Fruit fly (Drosophila melanogaster) whole organism, embryonic: Measurements from ENCODE around the gene CG42538.

Source experiments
- Blimp-1 ChIP-seq: fragments of 200-800 bp; sonication (Bioruptor generic); optimal IDR thresholded peaks from 3 replicates; lab custom pipeline; 2018; ENCODE audit warnings: missing biosample characterization, missing genetic modification characterization, mild to moderate bottlenecking, moderate library complexity, missing genetic modification reagents
- CG11504 ChIP-seq: fragments of 200-800 bp; sonication (Bioruptor generic); optimal IDR thresholded peaks from 3 replicates; lab custom pipeline; 2019; ENCODE audit warnings: missing biosample characterization, mild to moderate bottlenecking, missing genetic modification characterization, moderate library complexity
- CG13894 ChIP-seq: fragments of 200-800 bp; sonication (Bioruptor generic); optimal IDR thresholded peaks from 3 replicates; lab custom pipeline; 2018; ENCODE audit warnings: missing biosample characterization, mild to moderate bottlenecking, missing genetic modification characterization, moderate library complexity
- CG14710 ChIP-seq: fragments of 200-800 bp; sonication (Bioruptor generic); optimal IDR thresholded peaks from 3 replicates; lab custom pipeline; 2019; ENCODE audit warnings: missing biosample characterization, mild to moderate bottlenecking, missing genetic modification characterization, moderate library complexity
- CG15479 ChIP-seq: fragments of 200-800 bp; sonication (Bioruptor generic); optimal IDR thresholded peaks from 3 replicates; lab custom pipeline; 2019; ENCODE audit warnings: missing biosample characterization, mild to moderate bottlenecking, missing genetic modification characterization, moderate library complexity
- CG15514 ChIP-seq: fragments of 200-800 bp; sonication (Bioruptor generic); optimal IDR thresholded peaks from 3 replicates; lab custom pipeline; 2017; ENCODE audit warnings: missing biosample characterization, missing genetic modification characterization, mild to moderate bottlenecking, moderate library complexity, missing genetic modification reagents
- CG1647 ChIP-seq: fragments of 200-800 bp; sonication (Bioruptor generic); optimal IDR thresholded peaks from 3 replicates; lab custom pipeline; 2016; ENCODE audit warnings: missing biosample characterization, missing genetic modification characterization
- CG17802 ChIP-seq: fragments of 200-800 bp; sonication (Bioruptor generic); optimal IDR thresholded peaks from 2 replicates; lab custom pipeline; 2018; ENCODE audit warnings: missing biosample characterization, mild to moderate bottlenecking, missing genetic modification characterization, moderate library complexity
- CG31441 ChIP-seq: fragments of 200-800 bp; sonication (Bioruptor generic); IDR thresholded peaks from 2 replicates; pipeline ENCODE4 v1.3.6; 2022; ENCODE audit warnings: missing biosample characterization, missing genetic modification characterization
- CG3163 ChIP-seq: fragments of 200-800 bp; sonication (Bioruptor generic); optimal IDR thresholded peaks from 3 replicates; lab custom pipeline; 2016; ENCODE audit warnings: missing biosample characterization, missing genetic modification characterization
- CG6683 ChIP-seq: fragments of 200-800 bp; sonication (Bioruptor generic); optimal IDR thresholded peaks from 2 replicates; lab custom pipeline; 2017; ENCODE audit warnings: missing biosample characterization, mild to moderate bottlenecking, missing genetic modification characterization, missing genetic modification reagents
- CG8359 ChIP-seq: fragments of 200-800 bp; sonication (Bioruptor generic); optimal IDR thresholded peaks from 2 replicates; lab custom pipeline; 2017; ENCODE audit warnings: missing biosample characterization, mild to moderate bottlenecking, missing genetic modification characterization, borderline replicate concordance
- CG8924 ChIP-seq: fragments of 200-800 bp; optimal IDR thresholded peaks from 3 replicates; lab custom pipeline; 2019; ENCODE audit warnings: missing biosample characterization, mild to moderate bottlenecking, missing genetic modification characterization, moderate library complexity
- CG9817 ChIP-seq: fragments of 200-800 bp; sonication (Bioruptor generic); optimal IDR thresholded peaks from 2 replicates; lab custom pipeline; 2018; ENCODE audit warnings: missing biosample characterization, mild to moderate bottlenecking, missing genetic modification characterization, moderate library complexity
- D ChIP-seq, 2 experiments: fragments of 200-800 bp in 1 of 2; fragments of >200 bp in 1 of 2; sonication (Bioruptor generic) in 1 of 2; optimal IDR thresholded peaks; 2 replicates in 1 of 2; 3 replicates in 1 of 2; lab custom pipeline; 2017; ENCODE audit warnings: mild to moderate bottlenecking in 1 of 2, missing biosample characterization in 1 of 2, missing genetic modification characterization in 1 of 2, missing genetic modification reagents in 1 of 2
- Doc3 ChIP-seq: fragments of 200-800 bp; sonication (Bioruptor generic); IDR thresholded peaks from 3 replicates; pipeline ENCODE4 v1.3.6; 2022; ENCODE audit warnings: missing biosample characterization, missing genetic modification characterization; ENCODE audit not compliant: partially characterized antibody
- Ets65A ChIP-seq: fragments of 200-800 bp; sonication (Bioruptor generic); peaks from one replicate; lab custom pipeline; 2016; ENCODE audit warnings: missing biosample characterization, missing genetic modification characterization
- Hr3 ChIP-seq: fragments of 200-800 bp; sonication (Bioruptor generic); optimal IDR thresholded peaks from 3 replicates; lab custom pipeline; 2016; ENCODE audit warnings: missing biosample characterization, missing genetic modification characterization
- Jarid2 ChIP-seq: fragments of 200-800 bp; sonication (Bioruptor generic); optimal IDR thresholded peaks from 3 replicates; lab custom pipeline; 2017; ENCODE audit warnings: mild to moderate bottlenecking, missing biosample characterization, missing genetic modification reagents, missing genetic modification characterization
- NFAT ChIP-seq: fragments of 200-800 bp; sonication (Bioruptor generic); IDR thresholded peaks from 2 replicates; pipeline ENCODE4 v1.3.6; 2022; ENCODE audit warnings: missing biosample characterization, missing genetic modification characterization
- Pdp1 ChIP-seq, 2 experiments: fragments of 200-800 bp; sonication (Bioruptor generic); optimal IDR thresholded peaks; 3 replicates each; lab custom pipeline; 2016; ENCODE audit warnings: missing biosample characterization in 2 of 2, missing genetic modification characterization in 2 of 2, mild to moderate bottlenecking in 1 of 2, moderate library complexity in 1 of 2
- Ptx1 ChIP-seq: fragments of 200-800 bp; sonication (Bioruptor generic); IDR thresholded peaks from 2 replicates; pipeline ENCODE4 v1.3.6; 2022; ENCODE audit warnings: missing biosample characterization, missing genetic modification characterization
- Xrp1 ChIP-seq: fragments of 200-800 bp; sonication (Bioruptor generic); IDR thresholded peaks from 2 replicates; pipeline ENCODE4 v1.3.6; 2022; ENCODE audit warnings: missing biosample characterization, missing genetic modification characterization
- chinmo ChIP-seq: fragments of 200-800 bp; sonication (Bioruptor generic); IDR thresholded peaks from 4 replicates; pipeline ENCODE4 v1.3.6; 2022; ENCODE audit warnings: missing biosample characterization, missing genetic modification characterization; ENCODE audit not compliant: partially characterized antibody
- chm ChIP-seq: fragments of 200-800 bp; sonication (Bioruptor generic); IDR thresholded peaks from 2 replicates; pipeline ENCODE4 v1.3.6; 2022; ENCODE audit warnings: missing biosample characterization, missing genetic modification characterization
- eyg ChIP-seq: fragments of 200-800 bp; sonication (Bioruptor generic); optimal IDR thresholded peaks from 3 replicates; lab custom pipeline; 2016; ENCODE audit warnings: missing biosample characterization, missing genetic modification characterization
- gem ChIP-seq: fragments of 200-800 bp; sonication (Bioruptor generic); optimal IDR thresholded peaks from 2 replicates; lab custom pipeline; 2019; ENCODE audit warnings: missing biosample characterization, mild to moderate bottlenecking, missing genetic modification characterization, moderate library complexity
- gsb ChIP-seq: fragments of 200-800 bp; sonication (Bioruptor generic); IDR thresholded peaks from 2 replicates; pipeline ENCODE4 v1.3.6; 2022; ENCODE audit warnings: missing biosample characterization, missing genetic modification characterization
- her ChIP-seq: fragments of 200-800 bp; sonication (Bioruptor generic); optimal IDR thresholded peaks from 2 replicates; lab custom pipeline; 2016; ENCODE audit warnings: missing biosample characterization, missing genetic modification characterization
- hkb ChIP-seq, 2 experiments: fragments of 200-800 bp in 1 of 2; fragments of >200 bp in 1 of 2; sonication (Bioruptor generic) in 1 of 2; IDR thresholded peaks in 1 of 2; optimal IDR thresholded peaks in 1 of 2; 2 replicates each; pipeline versions ENCODE4 v1.3.6 to Lab custom; 2017 to 2022; ENCODE audit warnings: missing biosample characterization in 1 of 2, missing genetic modification characterization in 1 of 2
- mirr ChIP-seq: fragments of 200-800 bp; sonication (Bioruptor generic); optimal IDR thresholded peaks from 3 replicates; lab custom pipeline; 2018; ENCODE audit warnings: missing biosample characterization, mild to moderate bottlenecking, missing genetic modification characterization
- otp ChIP-seq: fragments of 200-800 bp; sonication (Bioruptor generic); IDR thresholded peaks from 3 replicates; pipeline ENCODE4, ENCODE4 v1.3.6; 2022; ENCODE audit warnings: missing biosample characterization, missing genetic modification characterization
- phol ChIP-seq: fragments of 200-800 bp; sonication (Bioruptor generic); optimal IDR thresholded peaks from 3 replicates; lab custom pipeline; 2018; ENCODE audit warnings: missing biosample characterization, mild to moderate bottlenecking, missing genetic modification characterization, moderate library complexity
- row ChIP-seq: fragments of 200-800 bp; sonication (Bioruptor generic); IDR thresholded peaks from 3 replicates; pipeline ENCODE4 v1.3.6; 2022; ENCODE audit warnings: missing biosample characterization, missing genetic modification characterization
- run ChIP-seq: fragments of 200-800 bp; sonication (Bioruptor generic); optimal IDR thresholded peaks from 3 replicates; lab custom pipeline; 2018; ENCODE audit warnings: missing biosample characterization, mild to moderate bottlenecking, missing genetic modification characterization
- stc ChIP-seq: fragments of 200-800 bp; sonication (Bioruptor generic); IDR thresholded peaks from 2 replicates; pipeline ENCODE4 v1.3.6; 2022; ENCODE audit warnings: missing biosample characterization, missing genetic modification characterization
- tll ChIP-seq, 2 experiments: fragments of 200-800 bp in 1 of 2; fragments of >200 bp in 1 of 2; sonication (Bioruptor generic) in 1 of 2; optimal IDR thresholded peaks; 2 replicates each; lab custom pipeline; 2017 to 2019; ENCODE audit warnings: missing biosample characterization in 2 of 2, missing genetic modification characterization in 2 of 2, mild to moderate bottlenecking in 1 of 2, moderate library complexity in 1 of 2
- unc-4 ChIP-seq: fragments of 200-800 bp; sonication (Bioruptor generic); IDR thresholded peaks from 2 replicates; pipeline ENCODE4 v1.3.6; 2022; ENCODE audit warnings: missing biosample characterization, missing genetic modification characterization; ENCODE audit not compliant: partially characterized antibody

CG42538 gene

DNA sequence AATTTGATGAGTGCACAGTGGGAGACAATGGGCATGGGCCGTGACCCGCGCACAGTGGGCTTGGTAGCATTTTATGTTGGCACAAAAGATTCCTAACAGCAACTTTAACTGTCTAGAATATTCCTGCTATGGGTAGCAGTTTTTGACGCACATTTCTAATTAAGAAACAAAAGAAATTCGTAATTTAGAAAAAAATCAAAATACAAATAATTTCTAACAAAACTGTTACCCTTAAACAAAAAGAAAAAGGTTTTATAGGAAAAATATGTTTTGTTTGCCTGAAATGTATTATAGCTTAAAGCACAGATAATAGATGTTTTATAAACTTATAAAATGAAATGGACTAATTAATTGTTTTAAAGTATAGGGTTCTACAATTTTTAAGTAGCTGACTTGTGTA lies 17.4 kb upstream of the CG42538 start (continued):
- TF ChIP-seq Blimp-1 = peak; percentile 46
- peak; percentile 26 for TF ChIP-seq phol (tag; lab: Kevin White, UChicago)
- TF ChIP-seq hkb (optimal IDR thresholded peaks at IDR 0.05; lab: Kevin White, UChicago) = no peak
- TF ChIP-seq hkb (GFP tag; IDR thresholded peaks at IDR 0.05; lab: Robert Waterston, UW) = no peak
- TF ChIP-seq CG6683 = no peak
- TF ChIP-seq CG8924 (tag; lab: Kevin White, UChicago) = no peak
- no peak for TF ChIP-seq chm (GFP tag; lab: Robert Waterston, UW)
- TF ChIP-seq Hr3 (GFP tag; lab: Kevin White, UChicago) = no peak
- no peak for TF ChIP-seq her (GFP tag; lab: Kevin White, UChicago)
- TF ChIP-seq Jarid2 (GFP tag; lab: Kevin White, UChicago) = no peak
- TF ChIP-seq Xrp1 (GFP tag; lab: Robert Waterston, UW) = peak; percentile 36
- no peak for TF ChIP-seq NFAT (GFP tag; lab: Robert Waterston, UW)
- no peak for TF ChIP-seq Ptx1 (GFP tag; lab: Robert Waterston, UW)
- TF ChIP-seq chinmo = no peak
- no peak for TF ChIP-seq run (tag; lab: Kevin White, UChicago)
- TF ChIP-seq eyg (GFP tag; lab: Kevin White, UChicago) = no peak
- TF ChIP-seq CG11504 (tag; lab: Kevin White, UChicago) = peak; percentile 17
- no peak for TF ChIP-seq CG9817 (tag; lab: Kevin White, UChicago)
- TF ChIP-seq CG14710 (tag; lab: Kevin White, UChicago) = peak; percentile 60
- no peak for TF ChIP-seq CG13894
- no peak for TF ChIP-seq Pdp1 (GFP tag; optimal IDR thresholded peaks at IDR 0.05; lab: Kevin White, UChicago)
- TF ChIP-seq CG8359 (GFP tag; lab: Kevin White, UChicago) = no peak
- TF ChIP-seq gem = peak; percentile 16
- no peak for TF ChIP-seq stc (GFP tag; lab: Robert Waterston, UW)
- 0 out of 3 replicates have a peak, but pooled peaks have one; percentile 24 for TF ChIP-seq row (GFP tag; lab: Robert Waterston, UW)
- TF ChIP-seq gsb = no peak
- no peak for TF ChIP-seq D (optimal IDR thresholded peaks at IDR 0.05; lab: Kevin White, UChicago)
- no peak for TF ChIP-seq D (GFP tag; optimal IDR thresholded peaks at IDR 0.05; lab: Kevin White, UChicago)
- TF ChIP-seq CG31441 (GFP tag; lab: Robert Waterston, UW) = 0 out of 2 replicates have a peak, but pooled peaks have one; percentile 16
- no peak for TF ChIP-seq CG3163
- TF ChIP-seq CG1647 (GFP tag; lab: Kevin White, UChicago) = no peak
- no peak for TF ChIP-seq otp (GFP tag; lab: Robert Waterston, UW)

DNA sequence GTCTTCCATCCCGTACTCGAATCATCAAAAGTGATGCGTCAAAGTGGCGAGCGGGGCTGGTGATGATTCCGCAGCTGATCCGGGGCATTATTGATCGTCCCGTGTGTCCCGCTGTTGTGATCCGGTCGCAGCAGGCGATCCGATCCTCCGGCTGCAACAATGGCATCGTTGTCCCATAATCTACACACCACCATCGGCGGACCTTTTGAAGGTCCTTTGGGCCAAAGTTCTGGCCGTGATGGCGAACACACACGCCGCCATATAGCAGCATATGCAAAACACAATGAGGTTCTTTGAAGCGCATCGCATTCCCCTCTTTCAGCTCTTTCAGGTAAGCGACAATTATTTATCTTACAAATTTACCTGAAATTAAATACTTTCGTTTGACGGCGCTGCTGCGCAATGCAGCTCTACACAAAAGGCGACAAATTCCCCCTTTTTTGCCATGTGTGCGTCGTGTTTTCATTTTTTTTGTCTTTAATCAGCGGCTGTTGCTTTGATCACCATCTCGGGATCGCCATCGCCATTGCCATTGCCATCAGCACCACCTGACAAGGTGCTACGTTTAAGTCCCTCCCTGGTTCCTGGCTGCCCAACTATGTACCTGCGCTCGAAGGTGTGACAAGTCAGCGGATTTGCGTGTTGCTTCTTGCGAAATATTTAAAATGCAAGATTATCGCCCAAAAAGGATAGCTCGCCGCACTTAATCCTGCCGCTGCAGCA lies 16.6 kb upstream of the CG42538 start:
- TF ChIP-seq CG15514 (no peak), CG31441 (GFP tag; lab: Robert Waterston, UW) (no peak), mirr (GFP tag; lab: Kevin White, UChicago) (no peak), Ets65A (GFP tag; lab: Kevin White, UChicago) (peak; percentile 3), tll (GFP tag; optimal IDR thresholded peaks at IDR 0.05; lab: Kevin White, UChicago) (peak in 1 of 2 experiments; percentile 85), Doc3 (0 out of 3 replicates have a peak, but pooled peaks have one; percentile 29), CG15479 (peak; percentile 77), unc-4 (GFP tag; lab: Robert Waterston, UW) (no peak), CG17802 (tag; lab: Kevin White, UChicago) (no peak), D (optimal IDR thresholded peaks at IDR 0.05; lab: Kevin White, UChicago) (peak; percentile 94), D (GFP tag; optimal IDR thresholded peaks at IDR 0.05; lab: Kevin White, UChicago) (no peak)
